Worm (Caenorhabditis elegans) whole organism, L4 larva: Measurements from ENCODE around the gene B0334.13.

Experiments used
- ces-1 ChIP-seq: fragments of 150-350 bp; sonication (generic microtip); optimal IDR thresholded peaks from 4 replicates; lab custom pipeline; 2014; ENCODE audit warnings: missing biosample characterization, missing genetic modification reagents, missing genetic modification characterization
- daf-12 ChIP-seq: fragments of 150-350 bp; optimal IDR thresholded peaks from 2 replicates; lab custom pipeline; 2014; ENCODE audit warnings: missing biosample characterization, missing genetic modification reagents, missing genetic modification characterization
- daf-19 ChIP-seq: fragments of 200-800 bp; sonication (Bioruptor generic); conservative IDR thresholded peaks from 2 replicates; pipeline ENCODE4 v1.3.6; 2022; ENCODE audit warnings: missing genetic modification characterization, missing compliant biosample characterization
- mes-2 ChIP-seq: sonication (generic microtip); optimal IDR thresholded peaks from 2 replicates; lab custom pipeline; 2016; ENCODE audit warnings: missing genotype, mild to moderate bottlenecking, missing genetic modification characterization, missing compliant biosample characterization; ENCODE audit not compliant: poor library complexity, severe bottlenecking
- nhr-77 ChIP-seq: fragments of 150-350 bp; optimal IDR thresholded peaks from 2 replicates; lab custom pipeline; 2014; ENCODE audit warnings: missing biosample characterization, missing genetic modification characterization
- pha-4 ChIP-seq, 2 experiments: fragments of 150-350 bp in 1 of 2; fragments of 200-800 bp in 1 of 2; sonication (Bioruptor generic) in 1 of 2; IDR thresholded peaks in 1 of 2; optimal IDR thresholded peaks in 1 of 2; 2 replicates each; pipeline versions ENCODE4 v1.3.6 to Lab custom; 2014 to 2022; ENCODE audit warnings: missing genetic modification characterization in 2 of 2, missing genetic modification reagents in 2 of 2, missing biosample characterization in 1 of 2, missing compliant biosample characterization in 1 of 2

ce11 chrII:11535924-11536323 lies 47.8 kb downstream of the B0334.13 start:
- TF ChIP-seq mes-2 (no peak), nhr-77 (tag; lab: Kevin White, UChicago) (no peak), daf-19 (GFP tag; lab: Robert Waterston, UW) (no peak), ces-1 (GFP tag; lab: Kevin White, UChicago) (no peak), pha-4 (GFP tag; IDR thresholded peaks at IDR 0.05; lab: Robert Waterston, UW) (no peak), pha-4 (tag; optimal IDR thresholded peaks at IDR 0.05; lab: Kevin White, UChicago) (no peak), daf-12 (tag; lab: Kevin White, UChicago) (no peak)
